Fruit fly (Drosophila melanogaster): ENCODE measurements around the gene CIA30.

dm6 chr3R:29762297-29762696, 25.5 kb downstream of the CIA30 start:
- no peak for TF ChIP-seq psq (optimal IDR thresholded peaks at IDR 0.05)
- no peak for TF ChIP-seq usp (GFP tag; optimal IDR thresholded peaks at IDR 0.05)
- TF ChIP-seq Dll (optimal IDR thresholded peaks at IDR 0.05), result no peak
- TF ChIP-seq pan (optimal IDR thresholded peaks at IDR 0.05), result no peak

Measured in whole organism.